Worm (Caenorhabditis elegans) whole organism, L4/young adult: ENCODE results near the gene R05F9.9.

Source experiments
- W03F9.2 ChIP-seq: fragments of 150-350 bp; optimal IDR thresholded peaks from 2 replicates; lab custom pipeline; 2014; ENCODE audit warnings: missing biosample characterization, missing genetic modification characterization
- dao-5 ChIP-seq: sonication (generic microtip); optimal IDR thresholded peaks from 2 replicates; lab custom pipeline; 2016; ENCODE audit warnings: missing genotype, missing genetic modification characterization, moderate library complexity, missing compliant biosample characterization
- him-1 ChIP-seq: sonication (generic microtip); optimal IDR thresholded peaks from 2 replicates; lab custom pipeline; 2016; ENCODE audit warnings: missing genotype, missing genetic modification reagents, missing genetic modification characterization, missing compliant biosample characterization

The R05F9.9 gene

DNA sequence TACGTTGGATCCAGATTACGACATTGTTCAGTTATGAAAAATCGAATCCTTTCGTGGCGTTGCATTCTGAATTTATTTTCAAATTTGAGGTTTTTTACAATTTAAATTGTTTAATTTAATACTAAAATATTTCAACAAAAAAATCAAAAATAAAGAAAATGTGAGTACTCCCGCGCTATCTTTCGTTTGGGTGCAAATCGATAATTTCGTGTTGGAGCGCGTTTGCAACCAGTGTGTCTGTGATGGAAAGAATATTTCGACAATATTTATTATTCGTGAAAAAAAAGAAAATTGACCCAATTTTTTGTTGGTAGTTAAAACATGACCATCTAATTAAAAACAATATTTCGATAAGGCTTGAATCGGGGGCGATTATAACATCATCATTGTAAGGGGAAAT lies at the start of gene R05F9.9:
Gene R05F9.9, minus strand, starts transcription at position 66 of the 400 bp plus-strand sequence.
- no peak for TF ChIP-seq dao-5 (tag; lab: Kevin White, UChicago)
- no peak for TF ChIP-seq W03F9.2 (tag; lab: Kevin White, UChicago)
- no peak for TF ChIP-seq him-1 (tag; lab: Kevin White, UChicago)

DNA sequence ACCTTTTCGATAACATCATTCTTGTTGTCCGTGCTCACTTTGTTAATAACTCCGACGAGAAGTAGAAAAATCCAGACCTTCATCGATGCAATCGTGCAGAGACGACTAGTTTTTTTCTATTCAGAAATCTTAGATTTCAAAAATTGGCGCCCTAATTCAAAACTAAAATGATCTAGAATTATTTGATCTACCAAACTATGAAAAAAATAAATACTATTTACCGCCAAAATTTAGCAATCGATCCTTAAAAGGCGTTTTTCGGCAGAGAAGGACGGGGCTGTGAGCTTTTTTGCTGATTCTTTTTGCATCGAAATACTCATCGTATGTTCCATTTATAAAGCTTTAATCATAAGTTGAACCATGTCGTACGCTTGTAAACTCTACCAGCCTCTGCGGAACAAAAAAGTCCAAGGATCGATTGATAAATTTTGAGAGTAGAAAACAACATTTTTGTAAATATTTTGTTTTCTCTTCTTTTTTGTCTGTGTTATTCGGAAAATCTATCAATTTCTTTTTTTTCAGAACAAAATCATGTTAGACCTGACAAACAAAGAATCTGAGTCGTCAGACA lies 47.6 kb upstream of the R05F9.9 start, which contains the start of the genes try-1 and zyg-12:
Gene try-1, minus strand, starts transcription at position 148 of the 571 bp plus-strand sequence.
Gene zyg-12, plus strand, starts transcription at position 521 of the 571 bp plus-strand sequence.
- TF ChIP-seq dao-5 (tag; lab: Kevin White, UChicago) (no peak), him-1 (tag; lab: Kevin White, UChicago) (no peak), W03F9.2 (tag; lab: Kevin White, UChicago) (no peak)

DNA sequence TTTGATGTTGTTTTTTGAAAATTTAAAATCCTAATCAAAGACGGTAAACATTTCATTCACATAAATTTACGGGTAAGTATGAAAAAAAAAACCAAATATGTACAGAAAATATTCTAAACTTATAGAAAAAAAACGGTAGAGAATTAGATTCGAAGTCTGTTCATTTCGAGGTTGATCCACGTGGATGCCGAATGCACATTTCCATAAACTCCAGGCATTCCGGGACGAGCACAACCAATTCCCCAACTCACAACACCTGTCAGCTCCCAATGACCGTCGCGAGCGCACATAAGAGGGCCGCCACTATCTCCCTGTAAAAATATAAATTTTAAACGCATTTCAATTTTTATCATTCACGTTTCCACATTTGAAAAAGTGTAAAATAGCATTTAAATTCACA lies 46.2 kb upstream of the R05F9.9 start:
- TF ChIP-seq him-1 (tag; lab: Kevin White, UChicago) (no peak), dao-5 (tag; lab: Kevin White, UChicago) (no peak), W03F9.2 (tag; lab: Kevin White, UChicago) (no peak)

DNA sequence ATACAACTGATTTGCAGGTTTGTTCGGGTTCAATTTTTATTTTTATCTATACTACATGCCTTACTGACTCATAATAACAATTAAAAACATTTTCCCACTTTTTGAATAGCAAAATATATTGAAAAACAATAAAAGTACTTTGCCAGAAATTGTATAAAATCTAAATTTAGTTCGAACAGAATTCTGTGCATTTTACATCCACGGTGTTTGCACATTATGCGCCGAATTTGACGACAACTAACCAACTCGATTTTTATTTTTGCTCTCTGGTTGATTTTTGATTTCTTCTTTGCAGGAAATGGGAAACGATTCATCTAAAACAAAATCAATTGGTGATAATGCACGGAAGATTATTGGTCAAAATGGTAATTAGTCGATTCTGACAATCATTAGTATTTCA lies 44.9 kb upstream of the R05F9.9 start:
- TF ChIP-seq dao-5 (tag; lab: Kevin White, UChicago) (no peak), him-1 (tag; lab: Kevin White, UChicago) (no peak), W03F9.2 (tag; lab: Kevin White, UChicago) (no peak)

DNA sequence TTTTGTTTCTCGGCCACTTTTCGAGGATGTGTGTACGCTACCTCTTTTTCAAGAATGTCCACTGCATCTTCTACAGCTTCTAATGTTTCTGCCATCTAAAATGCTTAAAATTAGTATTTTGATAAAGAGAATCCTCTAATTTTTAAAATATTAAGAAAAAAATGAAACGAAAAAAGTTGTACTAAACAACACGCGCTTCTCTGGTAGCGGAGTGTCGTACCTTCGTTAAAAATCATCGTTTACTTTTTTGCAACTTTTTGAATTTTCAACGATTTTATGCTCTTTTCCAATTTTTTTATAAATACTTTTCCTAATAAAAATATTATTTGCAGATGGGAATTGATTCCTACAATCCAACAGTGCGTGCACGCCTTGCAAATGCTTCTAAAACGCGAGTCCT lies 43.8 kb upstream of the R05F9.9 start, which contains the start of the genes gldi-11 and ZK546.2:
Gene gldi-11, minus strand, starts transcription at position 95 of the 400 bp plus-strand sequence.
Gene ZK546.2, plus strand, starts transcription at position 333 of the 400 bp plus-strand sequence.
- no peak for TF ChIP-seq dao-5 (tag; lab: Kevin White, UChicago)
- TF ChIP-seq W03F9.2 (tag; lab: Kevin White, UChicago): no peak
- no peak for TF ChIP-seq him-1 (tag; lab: Kevin White, UChicago)

DNA sequence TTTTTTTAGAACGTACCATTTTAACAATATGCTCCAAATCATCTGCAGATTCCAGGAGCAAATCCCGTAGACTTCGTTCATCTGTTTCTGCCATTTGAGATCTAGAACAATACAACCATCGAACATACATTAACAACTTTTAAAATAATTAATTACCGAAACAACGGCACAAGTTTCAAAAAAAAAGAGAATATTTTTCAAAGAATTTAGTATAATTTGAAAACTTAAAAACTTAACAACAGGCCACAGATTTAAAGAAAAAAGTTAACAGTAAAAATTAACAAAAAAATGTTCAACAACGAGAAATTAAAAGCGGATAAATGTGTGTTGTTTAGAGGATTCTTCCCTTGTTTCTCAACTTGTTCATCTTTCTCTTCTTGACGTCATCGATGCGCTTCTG lies 41.9 kb upstream of the R05F9.9 start, which contains the start of gene mdt-4:
Gene mdt-4, minus strand, starts transcription at position 101 of the 400 bp plus-strand sequence.
- TF ChIP-seq him-1 (tag; lab: Kevin White, UChicago) (no peak), dao-5 (tag; lab: Kevin White, UChicago) (no peak), W03F9.2 (tag; lab: Kevin White, UChicago) (no peak)

DNA sequence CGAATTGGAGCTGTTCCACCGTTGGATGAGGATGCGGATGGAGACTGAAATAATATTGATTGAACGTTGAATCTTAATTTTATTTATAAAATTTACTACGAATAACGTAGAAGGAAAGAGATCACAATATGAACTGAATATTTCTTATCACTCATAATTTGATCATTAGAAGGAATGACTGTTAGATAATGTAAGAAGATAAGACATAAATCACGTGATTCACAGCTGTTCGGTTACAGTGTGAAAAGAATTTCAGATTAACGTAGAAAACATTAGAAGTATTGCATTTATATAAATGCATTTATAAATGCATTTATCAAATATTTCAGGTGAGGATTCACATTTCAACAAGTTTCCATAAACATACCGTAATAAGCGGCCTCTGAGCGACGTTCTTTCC lies 40.9 kb upstream of the R05F9.9 start:
- no peak for TF ChIP-seq him-1 (tag; lab: Kevin White, UChicago)
- no peak for TF ChIP-seq W03F9.2 (tag; lab: Kevin White, UChicago)
- no peak for TF ChIP-seq dao-5 (tag; lab: Kevin White, UChicago)

DNA sequence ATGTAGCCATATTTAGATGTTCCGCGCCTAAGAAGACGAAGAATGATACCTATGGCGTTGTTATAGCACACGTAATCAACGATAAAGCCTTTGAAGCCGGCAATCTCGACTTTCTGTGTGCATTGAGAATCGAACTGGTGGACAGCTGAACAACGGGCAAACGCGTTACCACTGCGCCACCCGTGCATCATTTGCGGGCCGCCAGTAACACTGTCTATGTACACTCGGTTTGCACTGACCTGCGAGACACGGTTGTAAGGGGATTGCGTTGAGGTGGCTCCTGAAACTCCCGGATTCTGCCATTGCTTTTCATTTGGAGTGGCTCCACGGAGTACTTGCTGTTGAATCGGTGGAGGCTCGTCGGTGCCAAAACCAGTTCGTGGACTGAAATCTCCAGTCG lies 40.5 kb upstream of the R05F9.9 start:
- no peak for TF ChIP-seq him-1 (tag; lab: Kevin White, UChicago)
- peak; percentile 44 for TF ChIP-seq dao-5 (tag; lab: Kevin White, UChicago)
- TF ChIP-seq W03F9.2 (tag; lab: Kevin White, UChicago): no peak

DNA sequence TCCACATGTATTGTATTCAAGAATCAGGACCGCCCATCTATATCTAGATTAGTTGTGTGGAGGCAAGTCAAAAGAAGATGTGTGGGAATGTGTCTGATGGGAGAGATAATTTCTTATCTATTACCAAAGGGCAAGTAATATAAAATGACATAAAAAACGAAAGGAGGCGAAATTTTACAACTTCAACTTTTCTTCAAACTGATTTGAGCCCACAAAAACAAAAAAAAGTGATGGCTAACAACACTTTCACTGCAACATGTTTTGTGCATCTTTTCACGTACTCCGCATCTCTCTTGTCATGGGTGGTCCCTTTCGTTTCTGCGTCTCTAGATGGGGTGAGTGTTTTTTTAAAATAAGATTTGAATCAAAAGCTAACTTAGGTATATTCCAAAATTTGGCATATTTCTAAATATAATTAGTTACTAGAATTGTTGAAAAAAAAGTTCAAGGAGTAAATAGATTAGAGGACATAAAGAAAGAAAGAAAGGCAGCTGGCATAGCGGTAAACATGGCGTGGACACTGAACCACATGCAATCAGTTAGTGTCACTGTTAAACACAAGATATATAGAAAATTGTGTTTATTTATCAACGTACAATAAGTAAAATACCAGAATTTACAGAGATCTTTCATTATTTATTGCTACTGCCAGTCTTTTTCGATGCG lies 39.8 kb upstream of the R05F9.9 start, which contains the start of gene ZK546.19:
Gene ZK546.19, plus strand, starts transcription at position 186 of the 666 bp plus-strand sequence.
- TF ChIP-seq dao-5 (tag; lab: Kevin White, UChicago) (no peak), W03F9.2 (tag; lab: Kevin White, UChicago) (no peak), him-1 (tag; lab: Kevin White, UChicago) (no peak)

DNA sequence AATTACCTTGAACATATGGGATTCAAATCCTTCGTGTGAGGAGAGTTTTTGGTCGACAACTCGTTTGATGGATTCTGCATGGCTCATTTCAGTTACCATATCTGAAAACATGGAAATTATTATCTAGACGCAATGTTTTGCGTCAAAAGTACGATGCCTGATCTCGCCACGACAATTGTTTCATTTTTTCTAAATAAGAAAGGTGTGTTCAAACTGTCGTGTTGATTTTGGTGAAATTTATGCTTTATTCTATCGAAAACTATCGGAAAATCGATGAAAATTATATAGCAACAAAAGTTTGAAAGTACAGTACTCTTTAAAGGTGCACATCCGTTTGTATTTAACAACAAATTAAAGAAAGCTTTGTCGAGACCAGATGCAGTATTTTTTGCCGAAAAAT lies 39.1 kb upstream of the R05F9.9 start, which contains the start of gene cblc-1:
Gene cblc-1, minus strand, starts transcription at position 101 of the 400 bp plus-strand sequence.
- TF ChIP-seq W03F9.2 (tag; lab: Kevin White, UChicago) (no peak), him-1 (tag; lab: Kevin White, UChicago) (no peak), dao-5 (tag; lab: Kevin White, UChicago) (no peak)

DNA sequence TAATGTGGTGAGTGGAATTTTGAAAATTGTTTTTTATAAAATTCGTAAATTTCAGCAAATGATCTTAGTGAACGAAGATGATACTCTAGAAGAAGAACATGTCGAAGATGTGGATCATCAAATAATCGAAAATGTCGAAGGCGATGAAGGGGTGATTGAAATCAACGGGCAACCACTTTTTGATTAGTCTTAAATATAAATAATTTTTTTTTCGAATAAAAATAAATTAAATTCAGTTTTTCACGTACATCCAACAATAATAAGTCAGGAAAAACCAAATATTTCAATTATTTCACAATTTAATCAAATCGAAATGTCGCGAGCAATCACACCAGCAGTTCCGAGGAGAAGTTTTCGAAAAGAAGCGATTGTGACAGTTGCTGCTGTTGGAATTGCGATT lies 35.8 kb upstream of the R05F9.9 start, which contains the start of gene ZK546.4:
Gene ZK546.4, plus strand, starts transcription at position 301 of the 400 bp plus-strand sequence.
- TF ChIP-seq him-1 (tag; lab: Kevin White, UChicago): no peak
- TF ChIP-seq W03F9.2 (tag; lab: Kevin White, UChicago): no peak
- TF ChIP-seq dao-5 (tag; lab: Kevin White, UChicago): no peak

DNA sequence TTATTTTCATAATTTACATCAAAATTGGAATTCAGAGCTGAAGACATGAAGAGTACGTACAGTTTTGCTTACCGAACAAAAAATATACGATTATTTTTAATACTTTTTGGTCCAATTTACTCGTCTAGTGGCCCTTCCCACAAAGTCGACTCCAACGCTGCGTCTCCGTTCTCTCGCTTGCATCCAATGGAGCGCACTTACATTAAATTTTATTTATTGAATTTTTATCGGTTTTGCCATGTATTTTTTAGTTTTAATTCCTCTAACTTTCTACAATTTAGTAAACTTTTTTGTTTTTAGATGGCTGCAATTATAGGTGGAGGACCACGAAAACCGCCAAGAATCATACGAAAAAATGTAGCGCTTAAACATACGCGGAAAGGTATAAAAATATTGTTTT lies 33.6 kb upstream of the R05F9.9 start, which contains the start of gene ZK546.5:
Gene ZK546.5, plus strand, starts transcription at position 301 of the 400 bp plus-strand sequence.
- TF ChIP-seq W03F9.2 (tag; lab: Kevin White, UChicago) (no peak), dao-5 (tag; lab: Kevin White, UChicago) (no peak), him-1 (tag; lab: Kevin White, UChicago) (no peak)

DNA sequence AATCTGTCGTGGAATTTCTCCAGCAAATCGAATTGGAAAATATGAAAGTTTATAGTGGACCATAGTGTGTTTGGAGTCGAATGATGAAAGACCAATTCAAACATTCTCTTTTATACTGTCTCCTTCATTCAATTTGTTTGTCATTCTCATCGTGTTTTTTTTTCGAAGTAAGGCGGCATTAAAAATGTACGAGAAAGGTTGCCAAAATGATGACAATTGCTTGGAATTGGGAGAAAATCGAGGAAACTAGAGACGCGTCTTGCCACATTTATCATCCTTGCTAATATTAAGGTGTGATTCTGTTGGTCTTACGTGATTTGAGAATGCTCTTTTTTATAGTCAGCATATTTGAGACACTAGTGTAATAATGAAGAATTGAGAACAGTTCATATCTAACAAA lies 33.1 kb upstream of the R05F9.9 start, which contains the start of gene gst-30:
Gene gst-30, minus strand, starts transcription at position 101 of the 400 bp plus-strand sequence.
- no peak for TF ChIP-seq dao-5 (tag; lab: Kevin White, UChicago)
- no peak for TF ChIP-seq W03F9.2 (tag; lab: Kevin White, UChicago)
- no peak for TF ChIP-seq him-1 (tag; lab: Kevin White, UChicago)
